Fruit fly (Drosophila melanogaster) whole organism: ENCODE measurements around the gene Adss.

Experiments used
- CG8478 ChIP-seq: fragments of >200 bp; optimal IDR thresholded peaks from 2 replicates; lab custom pipeline; 2018; ENCODE audit warnings: inconsistent platforms
- Dll ChIP-seq: fragments of >200 bp; optimal IDR thresholded peaks from 2 replicates; lab custom pipeline; 2017
- EcR ChIP-seq, 2 experiments: fragments of >200 bp; optimal IDR thresholded peaks; 2 replicates each; lab custom pipeline; 2017; ENCODE audit warnings: missing biosample characterization in 2 of 2, missing genetic modification characterization in 2 of 2, missing genetic modification reagents in 2 of 2
- pan ChIP-seq: fragments of >200 bp; optimal IDR thresholded peaks from 2 replicates; lab custom pipeline; 2017
- psq ChIP-seq: fragments of >200 bp; optimal IDR thresholded peaks from 2 replicates; lab custom pipeline; 2017
- usp ChIP-seq: fragments of >200 bp; optimal IDR thresholded peaks from 2 replicates; lab custom pipeline; 2017; ENCODE audit warnings: missing biosample characterization, missing genetic modification characterization, mixed read lengths

Gene Adss

DNA sequence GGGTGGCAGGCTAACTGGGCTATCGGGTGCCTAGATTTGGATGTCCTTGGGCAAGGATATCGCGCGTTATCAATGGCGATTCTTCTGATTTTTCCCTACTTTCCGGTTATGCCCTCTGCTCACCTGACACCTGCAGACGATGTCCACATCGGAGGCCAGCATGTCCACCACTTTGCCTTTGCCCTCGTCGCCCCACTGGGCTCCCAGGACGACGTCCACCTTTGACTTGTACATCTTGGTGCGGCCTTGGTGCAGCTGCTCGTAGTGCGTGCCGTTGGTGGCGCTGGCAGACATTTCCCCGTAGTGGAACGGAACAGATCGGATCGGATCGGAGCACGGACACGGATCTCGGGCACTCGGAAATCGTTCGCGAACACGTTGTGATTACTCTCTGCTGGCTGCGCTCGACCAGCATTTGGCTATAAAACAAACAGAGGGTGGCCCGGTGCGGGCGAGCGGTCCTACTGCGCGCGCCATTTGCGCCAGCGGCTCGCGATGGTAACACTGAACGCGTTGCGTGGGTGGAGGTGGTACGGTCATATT lies at the start of gene Adss:
TSS of gene Adss (minus strand) at position 428 of the 543 bp plus-strand sequence.
- no peak for TF ChIP-seq EcR (GFP tag; optimal IDR thresholded peaks at IDR 0.05; lab: Kevin White, UChicago)
- no peak for TF ChIP-seq CG8478 (lab: Kevin White, UChicago)
- no peak for TF ChIP-seq psq (lab: Kevin White, UChicago)
- TF ChIP-seq pan = no peak
- no peak for TF ChIP-seq usp (GFP tag; lab: Kevin White, UChicago)
- no peak for TF ChIP-seq Dll

DNA sequence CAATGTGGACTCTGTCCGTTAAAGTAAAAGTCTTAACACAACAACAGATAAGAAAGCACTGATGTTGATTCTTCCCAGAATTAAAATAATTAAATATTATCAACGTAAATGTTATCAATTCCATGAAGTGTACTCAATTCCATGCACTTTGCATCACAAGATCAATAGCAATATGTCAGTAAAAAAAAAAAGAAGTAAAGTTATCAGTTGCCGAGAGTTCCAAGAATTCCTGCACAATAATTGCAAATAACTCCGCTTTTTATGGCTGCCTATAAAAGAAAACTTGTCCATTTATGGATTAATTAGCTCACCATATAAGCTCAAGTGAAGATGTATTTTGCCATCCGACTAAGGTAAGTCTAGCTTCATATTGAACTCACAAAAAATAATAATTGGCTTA lies 47.1 kb upstream of the Adss start, which contains the start of gene TotZ:
TSS of gene TotZ (plus strand) at position 301 of the 400 bp plus-strand sequence.
- TF ChIP-seq psq (lab: Kevin White, UChicago) = no peak
- TF ChIP-seq pan = no peak
- TF ChIP-seq CG8478 (lab: Kevin White, UChicago) = no peak
- TF ChIP-seq Dll = no peak
- no peak for TF ChIP-seq usp (GFP tag; lab: Kevin White, UChicago)
- TF ChIP-seq EcR (GFP tag; optimal IDR thresholded peaks at IDR 0.05; lab: Kevin White, UChicago) = no peak

DNA sequence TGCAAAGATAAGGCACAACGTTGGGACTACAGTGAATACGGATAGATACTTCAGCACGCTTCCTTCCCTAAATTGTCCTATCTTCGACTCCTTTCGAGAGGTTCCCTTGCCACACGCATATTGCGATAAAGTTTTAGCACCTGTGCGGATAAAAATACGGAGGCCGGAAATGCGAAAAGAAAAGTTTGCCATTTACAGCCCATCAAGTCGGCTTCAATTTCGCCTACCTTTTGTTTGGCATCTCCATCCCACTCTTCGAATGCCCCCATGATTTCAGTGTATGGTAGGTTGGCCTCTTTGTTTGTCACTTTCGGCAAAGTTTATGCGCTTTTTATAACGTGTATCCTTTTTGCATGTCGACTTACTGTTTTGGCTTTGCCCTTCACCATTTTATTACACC lies 46.3 kb upstream of the Adss start:
- no peak for TF ChIP-seq pan
- TF ChIP-seq CG8478 (lab: Kevin White, UChicago) = no peak
- TF ChIP-seq psq (lab: Kevin White, UChicago) = no peak
- TF ChIP-seq EcR (GFP tag; optimal IDR thresholded peaks at IDR 0.05; lab: Kevin White, UChicago) = no peak
- no peak for TF ChIP-seq Dll
- no peak for TF ChIP-seq usp (GFP tag; lab: Kevin White, UChicago)

DNA sequence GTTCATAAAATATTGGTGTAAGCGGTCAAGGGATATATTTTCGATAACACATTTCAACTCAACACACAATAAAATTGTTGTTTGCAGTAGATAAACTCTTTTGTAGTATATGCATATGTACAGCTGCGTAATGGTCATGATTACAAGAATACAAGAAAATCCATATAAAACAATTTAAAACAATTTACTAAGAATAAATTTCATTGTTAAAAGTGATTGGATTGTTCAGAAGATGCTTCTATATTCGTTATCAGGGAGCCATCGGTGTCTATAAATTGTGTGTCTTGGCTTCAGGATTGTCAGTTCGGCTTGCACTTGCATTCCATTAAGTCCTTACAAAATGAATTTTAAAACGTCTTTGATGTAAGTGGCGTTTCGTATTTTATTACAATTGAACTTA lies 43.3 kb upstream of the Adss start, which contains the start of gene TotB:
TSS of gene TotB (plus strand) at position 301 of the 400 bp plus-strand sequence.
- TF ChIP-seq pan (no peak), usp (GFP tag; lab: Kevin White, UChicago) (no peak), Dll (no peak), CG8478 (lab: Kevin White, UChicago) (no peak), EcR (GFP tag; optimal IDR thresholded peaks at IDR 0.05; lab: Kevin White, UChicago) (no peak), psq (lab: Kevin White, UChicago) (no peak)

DNA sequence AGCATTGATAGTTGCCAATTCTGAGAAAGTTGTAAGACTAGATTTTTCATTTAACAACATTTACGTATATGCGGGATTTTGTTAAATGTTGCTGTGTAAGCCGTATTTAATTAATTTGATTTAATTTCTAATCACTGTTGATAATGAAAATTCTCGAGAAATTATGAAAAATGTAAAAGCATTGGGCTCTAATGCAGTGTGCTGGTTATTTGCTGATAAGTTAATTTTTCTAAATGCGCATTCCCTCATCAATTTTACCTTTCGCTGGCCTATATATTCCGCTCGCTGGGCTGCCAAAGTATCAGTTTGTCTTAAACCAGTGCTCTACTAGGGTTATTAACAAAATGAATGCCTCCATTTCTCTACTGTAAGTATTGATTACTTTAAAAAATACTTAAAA lies 42.3 kb upstream of the Adss start, which contains the start of gene TotC:
TSS of gene TotC (plus strand) at position 301 of the 400 bp plus-strand sequence.
- TF ChIP-seq usp (GFP tag; lab: Kevin White, UChicago) = no peak
- no peak for TF ChIP-seq psq (lab: Kevin White, UChicago)
- TF ChIP-seq CG8478 (lab: Kevin White, UChicago) = no peak
- no peak for TF ChIP-seq pan
- no peak for TF ChIP-seq EcR (GFP tag; optimal IDR thresholded peaks at IDR 0.05; lab: Kevin White, UChicago)
- TF ChIP-seq Dll = no peak

DNA sequence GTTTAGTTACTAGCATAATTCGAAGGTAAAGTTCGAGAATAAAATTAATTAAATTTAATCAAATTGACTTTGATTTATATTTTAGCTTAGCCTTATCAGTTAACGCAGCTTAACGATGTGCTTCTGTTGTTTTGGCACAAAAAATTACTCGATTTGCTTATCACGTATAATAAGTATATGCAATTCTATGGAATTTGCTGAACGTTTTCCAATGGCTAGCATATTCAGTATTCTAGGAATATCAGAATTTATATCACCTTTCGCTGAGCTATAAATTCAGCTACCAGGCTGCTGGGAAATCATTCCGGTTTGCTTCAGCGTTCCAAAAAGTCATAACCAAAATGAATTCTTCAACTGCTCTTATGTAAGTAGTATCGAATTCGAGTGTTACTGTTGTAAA lies 40.4 kb upstream of the Adss start, which contains the start of gene TotA:
TSS of gene TotA (plus strand) at position 301 of the 400 bp plus-strand sequence.
- TF ChIP-seq pan (no peak), psq (lab: Kevin White, UChicago) (no peak), CG8478 (lab: Kevin White, UChicago) (no peak), usp (GFP tag; lab: Kevin White, UChicago) (no peak), Dll (no peak), EcR (GFP tag; optimal IDR thresholded peaks at IDR 0.05; lab: Kevin White, UChicago) (no peak)

DNA sequence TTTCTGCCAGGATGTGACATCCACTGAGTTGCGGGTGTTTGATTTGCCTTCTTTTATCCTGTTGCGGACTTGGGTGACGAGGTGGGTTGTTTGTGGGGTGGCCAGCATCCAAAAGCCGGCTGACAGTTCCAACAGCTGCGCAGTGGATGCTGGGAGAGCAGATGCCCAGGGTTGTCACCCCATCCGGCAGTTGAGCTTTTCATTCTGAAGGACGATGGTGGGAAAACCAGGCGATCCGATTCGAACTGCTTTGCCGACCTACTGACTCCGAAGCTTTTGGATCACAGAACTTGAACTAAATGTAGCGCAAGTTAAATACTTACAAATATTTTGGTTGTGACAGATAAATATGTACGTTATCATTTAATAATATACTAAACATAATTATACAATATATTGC lies 35.8 kb upstream of the Adss start, which contains the start of gene KaiR1D:
TSS of gene KaiR1D (minus strand) at position 28 of the 400 bp plus-strand sequence.
- no peak for TF ChIP-seq EcR (GFP tag; optimal IDR thresholded peaks at IDR 0.05; lab: Kevin White, UChicago)
- no peak for TF ChIP-seq CG8478 (lab: Kevin White, UChicago)
- no peak for TF ChIP-seq usp (GFP tag; lab: Kevin White, UChicago)

DNA sequence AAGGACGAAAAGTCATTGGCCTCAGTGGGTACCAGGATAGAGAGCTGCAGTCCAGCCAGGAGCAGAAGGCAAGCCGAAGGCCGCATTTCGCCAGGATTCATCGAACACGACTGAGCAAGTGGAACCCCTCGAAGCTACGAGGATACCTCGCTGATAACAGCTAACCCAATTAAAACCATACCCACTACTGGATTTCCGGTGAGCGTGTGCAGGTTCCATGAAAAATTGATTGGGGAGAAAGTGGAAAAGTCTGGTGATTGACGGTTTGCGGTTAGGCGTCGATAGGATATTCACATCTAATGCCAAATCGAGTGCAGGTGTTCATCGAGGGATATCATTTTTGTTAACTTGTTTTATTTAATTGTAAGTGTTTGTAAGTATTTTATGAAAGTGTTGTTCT lies 29.5 kb upstream of the Adss start, which contains the start of gene Ir93a:
TSS of gene Ir93a (minus strand) at position 101 of the 400 bp plus-strand sequence.
- TF ChIP-seq Dll = no peak
- no peak for TF ChIP-seq EcR (GFP tag; optimal IDR thresholded peaks at IDR 0.05; lab: Kevin White, UChicago)
- TF ChIP-seq CG8478 (lab: Kevin White, UChicago) = no peak
- no peak for TF ChIP-seq psq (lab: Kevin White, UChicago)

DNA sequence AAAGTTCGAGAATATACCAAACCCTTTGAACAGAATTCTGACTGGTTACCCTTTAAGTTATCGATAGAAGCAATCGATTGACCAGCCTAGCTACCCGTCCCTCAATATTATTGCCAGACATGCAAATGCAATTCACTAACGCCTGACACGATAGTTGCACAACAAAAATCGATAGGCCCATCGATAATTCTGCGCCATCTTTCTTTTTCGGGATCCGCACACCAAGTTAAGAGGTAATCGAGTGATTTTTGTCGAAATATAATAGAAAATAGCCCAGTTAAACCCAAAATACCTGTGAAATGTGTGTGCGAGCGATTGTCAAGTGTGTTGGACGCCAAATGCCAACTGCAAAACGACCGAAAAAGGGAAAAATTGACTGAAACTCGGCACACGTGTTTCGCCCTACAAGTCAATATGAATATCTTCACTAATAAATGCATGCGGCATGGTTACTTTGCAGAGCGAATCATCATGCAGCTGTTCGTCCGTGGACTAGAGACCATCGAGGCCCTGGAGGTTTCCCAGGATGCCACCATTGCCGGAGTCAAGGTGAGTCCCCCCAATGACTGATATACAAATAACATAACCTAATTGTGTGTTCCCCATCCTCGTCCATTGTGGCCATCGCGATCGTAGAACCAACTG lies 20.1 kb upstream of the Adss start, which contains the start of gene RpS30:
TSS of gene RpS30 (plus strand) at position 122 of the 645 bp plus-strand sequence.
- TF ChIP-seq CG8478 (lab: Kevin White, UChicago) (no peak), Dll (no peak), usp (GFP tag; lab: Kevin White, UChicago) (no peak), EcR (GFP tag; optimal IDR thresholded peaks at IDR 0.05; lab: Kevin White, UChicago) (no peak), pan (no peak), psq (lab: Kevin White, UChicago) (no peak)

DNA sequence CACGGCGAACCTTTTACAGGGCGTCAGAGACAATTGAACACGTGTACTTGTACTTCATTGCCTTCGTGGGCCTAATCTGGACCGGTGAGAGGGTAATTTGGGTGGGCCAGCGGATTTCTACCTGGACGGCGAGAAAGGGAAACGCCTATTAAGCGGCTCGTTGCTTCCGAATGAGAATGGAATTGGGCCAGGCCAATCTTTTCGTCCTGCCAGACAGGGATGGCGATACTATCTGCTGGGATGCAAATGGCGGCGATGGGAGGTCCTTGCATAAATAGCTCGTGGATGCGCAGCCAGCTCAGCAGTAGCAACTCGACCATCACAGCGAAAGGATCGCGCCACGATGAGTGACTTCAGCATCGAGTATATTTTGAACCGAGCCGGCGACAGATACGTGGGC lies 16.4 kb upstream of the Adss start, which contains the start of gene CG15696:
TSS of gene CG15696 (plus strand) at position 301 of the 400 bp plus-strand sequence.
- TF ChIP-seq usp (GFP tag; lab: Kevin White, UChicago) = no peak
- no peak for TF ChIP-seq pan
- no peak for TF ChIP-seq EcR (GFP tag; optimal IDR thresholded peaks at IDR 0.05; lab: Kevin White, UChicago)
- TF ChIP-seq psq (lab: Kevin White, UChicago) = no peak
- no peak for TF ChIP-seq CG8478 (lab: Kevin White, UChicago)
- TF ChIP-seq Dll = no peak

DNA sequence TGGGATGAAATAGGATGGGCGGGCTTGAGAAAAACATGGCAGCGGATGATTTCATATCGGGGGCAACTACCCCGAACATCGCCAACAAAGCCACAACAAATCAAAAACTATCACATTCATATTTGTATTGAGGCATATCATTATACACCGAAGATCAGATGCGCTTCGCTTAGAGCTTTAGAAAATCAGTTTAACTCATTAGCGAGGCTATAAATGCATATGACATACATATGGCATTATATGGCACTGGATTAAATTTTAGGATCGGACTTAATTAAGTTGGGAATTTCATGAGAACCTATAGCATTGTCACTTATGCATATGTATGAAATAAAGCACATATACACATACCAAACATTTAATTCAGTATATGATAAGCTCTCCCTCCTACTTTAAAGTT lies 15.9 kb upstream of the Adss start:
- TF ChIP-seq usp (GFP tag; lab: Kevin White, UChicago) (no peak), CG8478 (lab: Kevin White, UChicago) (no peak), psq (lab: Kevin White, UChicago) (no peak)

DNA sequence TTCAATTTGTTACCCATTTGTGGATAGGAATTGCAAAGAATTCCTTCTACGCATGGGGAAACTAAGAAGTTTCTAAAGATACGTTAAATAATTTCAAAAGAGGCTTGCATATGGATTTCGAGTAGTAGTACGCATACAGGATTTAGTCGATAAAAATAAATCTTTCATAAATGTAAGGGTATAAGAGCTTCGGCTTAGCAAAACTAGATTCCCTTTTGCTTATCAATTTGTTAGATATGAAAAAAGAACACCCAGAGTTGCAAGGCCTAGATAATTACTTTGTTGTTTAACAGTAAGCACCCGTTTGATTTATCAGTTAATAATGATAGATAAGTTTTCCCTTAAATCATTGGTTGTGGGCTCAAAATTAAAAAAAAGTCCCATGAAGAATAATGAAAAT lies 15.1 kb upstream of the Adss start:
- no peak for TF ChIP-seq usp (GFP tag; lab: Kevin White, UChicago)
- no peak for TF ChIP-seq Dll
- TF ChIP-seq CG8478 (lab: Kevin White, UChicago) = no peak
- no peak for TF ChIP-seq EcR (GFP tag; optimal IDR thresholded peaks at IDR 0.05; lab: Kevin White, UChicago)
- TF ChIP-seq psq (lab: Kevin White, UChicago) = no peak
- no peak for TF ChIP-seq pan
